Worm (Caenorhabditis elegans) whole organism, late embryonic: ENCODE results near the gene nhr-59.

Experiments
- ama-1 ChIP-seq: fragments of 150-350 bp; optimal IDR thresholded peaks from 2 replicates; lab custom pipeline; 2014
- ceh-19 ChIP-seq: fragments of 200-800 bp; sonication (Bioruptor generic); optimal IDR thresholded peaks from 2 replicates; lab custom pipeline; 2018; ENCODE audit warnings: mild to moderate bottlenecking, missing genetic modification characterization, missing compliant biosample characterization
- dve-1 ChIP-seq: sonication (generic microtip); optimal IDR thresholded peaks from 2 replicates; lab custom pipeline; 2017; ENCODE audit warnings: antibody characterized with exemption, mild to moderate bottlenecking, missing genetic modification characterization, missing compliant biosample characterization
- eyg-1 ChIP-seq: sonication (generic microtip); optimal IDR thresholded peaks from 2 replicates; lab custom pipeline; 2016; ENCODE audit warnings: missing genotype, missing genetic modification characterization, missing compliant biosample characterization
- lim-6 ChIP-seq: sonication (generic microtip); optimal IDR thresholded peaks from 2 replicates; lab custom pipeline; 2016; ENCODE audit warnings: missing genetic modification characterization, missing compliant biosample characterization
- madf-2 ChIP-seq: sonication (generic microtip); optimal IDR thresholded peaks from 2 replicates; lab custom pipeline; 2017; ENCODE audit warnings: missing genetic modification characterization, missing compliant biosample characterization
- nfya-1 ChIP-seq: sonication (generic microtip); optimal IDR thresholded peaks from 2 replicates; lab custom pipeline; 2017; ENCODE audit warnings: missing genetic modification characterization, mild to moderate bottlenecking, missing compliant biosample characterization, antibody characterized with exemption, moderate library complexity
- nhr-11 ChIP-seq: fragments of 150-350 bp; optimal IDR thresholded peaks from 2 replicates; lab custom pipeline; 2014; ENCODE audit warnings: missing biosample characterization, missing genetic modification characterization
- pha-2 ChIP-seq: sonication (generic microtip); optimal IDR thresholded peaks from 2 replicates; lab custom pipeline; 2017; ENCODE audit warnings: mild to moderate bottlenecking, missing genetic modification characterization, missing compliant biosample characterization
- pros-1 ChIP-seq: fragments of 150-350 bp; optimal IDR thresholded peaks from 2 replicates; lab custom pipeline; 2014; ENCODE audit warnings: missing biosample characterization, missing genetic modification reagents, missing genetic modification characterization
- sox-4 ChIP-seq: sonication (generic microtip); optimal IDR thresholded peaks from 2 replicates; lab custom pipeline; 2017; ENCODE audit warnings: mild to moderate bottlenecking, missing genetic modification characterization, inconsistent platforms, missing compliant biosample characterization
- tbx-2 ChIP-seq: sonication (generic microtip); optimal IDR thresholded peaks from 2 replicates; lab custom pipeline; 2016; ENCODE audit warnings: missing genetic modification characterization, missing compliant biosample characterization
- zip-5 ChIP-seq: sonication (generic microtip); optimal IDR thresholded peaks from 2 replicates; lab custom pipeline; 2016; ENCODE audit warnings: missing genetic modification characterization, missing compliant biosample characterization

ce11 chrV:2324260-2324659 lies 46.2 kb upstream of the nhr-59 start:
- TF ChIP-seq ceh-19 (GFP tag; lab: Kevin White, UChicago) = no peak
- no peak for TF ChIP-seq zip-5
- no peak for TF ChIP-seq dve-1
- TF ChIP-seq pros-1 = no peak
- no peak for TF ChIP-seq nfya-1 (tag; lab: Kevin White, UChicago)
- no peak for TF ChIP-seq pha-2 (tag; lab: Kevin White, UChicago)
- no peak for TF ChIP-seq sox-4
- TF ChIP-seq ama-1 (lab: Kevin White, UChicago) = no peak
- TF ChIP-seq madf-2 (tag; lab: Kevin White, UChicago) = no peak
- no peak for TF ChIP-seq tbx-2 (tag; lab: Kevin White, UChicago)
- TF ChIP-seq eyg-1 (tag; lab: Kevin White, UChicago) = no peak
- no peak for TF ChIP-seq nhr-11 (tag; lab: Kevin White, UChicago)
- no peak for TF ChIP-seq lim-6 (tag; lab: Kevin White, UChicago)
